Worm (Caenorhabditis elegans) whole organism, L1 larva: Measurements from ENCODE around the gene T22B7.8.
A peak's percentile ranks its signal among the peaks of the same experiment; 100 is the strongest.

Experiments
- C16A3.4 ChIP-seq: fragments of 150-350 bp; optimal IDR thresholded peaks from 2 replicates; lab custom pipeline; 2014; ENCODE audit warnings: missing biosample characterization, missing genetic modification characterization
- F16B12.6 ChIP-seq: fragments of 150-350 bp; optimal IDR thresholded peaks from 2 replicates; lab custom pipeline; 2014; ENCODE audit warnings: missing biosample characterization, missing genetic modification characterization
- ama-1 ChIP-seq: fragments of 150-350 bp; optimal IDR thresholded peaks from 2 replicates; lab custom pipeline; 2014
- blmp-1 ChIP-seq: fragments of 150-350 bp; optimal IDR thresholded peaks from 2 replicates; lab custom pipeline; 2014; ENCODE audit warnings: missing biosample characterization, missing genetic modification characterization
- ceh-8 ChIP-seq: fragments of 200-800 bp; sonication (Bioruptor generic); optimal IDR thresholded peaks from 2 replicates; lab custom pipeline; 2018; ENCODE audit warnings: mild to moderate bottlenecking, missing genetic modification characterization, moderate library complexity, missing compliant biosample characterization
- ceh-88 ChIP-seq: fragments of 200-800 bp; sonication (Bioruptor generic); IDR thresholded peaks from 2 replicates; pipeline ENCODE4 v1.3.6; 2022; ENCODE audit warnings: missing genetic modification characterization, missing compliant biosample characterization
- ces-1 ChIP-seq: fragments of 150-350 bp; optimal IDR thresholded peaks from 2 replicates; lab custom pipeline; 2014; ENCODE audit warnings: missing biosample characterization, missing genetic modification reagents, missing genetic modification characterization
- dpl-1 ChIP-seq, 3 experiments: fragments of 150-350 bp in 2 of 3; sonication (generic microtip) in 1 of 3; optimal IDR thresholded peaks; 2 replicates each; lab custom pipeline; 2014 to 2017; ENCODE audit warnings: missing biosample characterization in 3 of 3, missing genetic modification characterization in 3 of 3, missing genetic modification reagents in 3 of 3
- efl-3 ChIP-seq: fragments of 200-800 bp; sonication (Bioruptor generic); optimal IDR thresholded peaks from 2 replicates; lab custom pipeline; 2018; ENCODE audit warnings: mild to moderate bottlenecking, missing genetic modification characterization, missing compliant biosample characterization
- egl-13 ChIP-seq: sonication (generic microtip); optimal IDR thresholded peaks from 2 replicates; lab custom pipeline; 2016; ENCODE audit warnings: missing genotype, missing genetic modification reagents, missing genetic modification characterization, missing compliant biosample characterization
- elt-2 ChIP-seq: sonication (generic microtip); optimal IDR thresholded peaks from 2 replicates; lab custom pipeline; 2016; ENCODE audit warnings: missing genetic modification characterization, mild to moderate bottlenecking, inconsistent platforms, missing compliant biosample characterization, missing genetic modification reagents
- fkh-4 ChIP-seq: sonication (generic microtip); optimal IDR thresholded peaks from 2 replicates; lab custom pipeline; 2016; ENCODE audit warnings: missing compliant biosample characterization, missing genetic modification characterization, borderline replicate concordance
- grh-1 ChIP-seq: fragments of 200-800 bp; sonication (Bioruptor generic); IDR thresholded peaks from 2 replicates; pipeline ENCODE4 v1.3.6; 2022; ENCODE audit warnings: missing genetic modification reagents, missing genetic modification characterization, missing compliant biosample characterization
- hlh-17 ChIP-seq: fragments of 200-800 bp; sonication (Bioruptor generic); optimal IDR thresholded peaks from 2 replicates; lab custom pipeline; 2018; ENCODE audit warnings: missing genetic modification characterization, mild to moderate bottlenecking, missing compliant biosample characterization, moderate library complexity, borderline replicate concordance
- hlh-4 ChIP-seq: sonication (generic microtip); optimal IDR thresholded peaks from 2 replicates; lab custom pipeline; 2016; ENCODE audit warnings: mild to moderate bottlenecking, missing genetic modification characterization, missing compliant biosample characterization
- irx-1 ChIP-seq: sonication (generic microtip); optimal IDR thresholded peaks from 2 replicates; lab custom pipeline; 2016; ENCODE audit warnings: missing genetic modification characterization, missing compliant biosample characterization
- lin-14 ChIP-seq: fragments of 200-800 bp; sonication (Bioruptor generic); optimal IDR thresholded peaks from 2 replicates; lab custom pipeline; 2018; ENCODE audit warnings: mild to moderate bottlenecking, missing genetic modification characterization, moderate library complexity, missing compliant biosample characterization
- lin-39 ChIP-seq: fragments of 150-350 bp; optimal IDR thresholded peaks from 2 replicates; lab custom pipeline; 2014; ENCODE audit warnings: missing biosample characterization, missing genetic modification reagents, missing genetic modification characterization
- lir-3 ChIP-seq: sonication (generic microtip); optimal IDR thresholded peaks from 2 replicates; lab custom pipeline; 2016; ENCODE audit warnings: mild to moderate bottlenecking, missing genetic modification characterization, moderate library complexity, missing compliant biosample characterization; ENCODE audit not compliant: poor library complexity
- mab-9 ChIP-seq: fragments of 200-800 bp; sonication (Bioruptor generic); IDR thresholded peaks from 2 replicates; pipeline ENCODE4 v1.3.6; 2022; ENCODE audit warnings: missing genetic modification reagents, missing genetic modification characterization, missing compliant biosample characterization
- mep-1 ChIP-seq: fragments of 150-350 bp; optimal IDR thresholded peaks from 2 replicates; lab custom pipeline; 2014; ENCODE audit warnings: missing biosample characterization, missing genetic modification characterization
- nhr-12 ChIP-seq: sonication (generic microtip); optimal IDR thresholded peaks from 2 replicates; lab custom pipeline; 2017; ENCODE audit warnings: missing biosample characterization, missing genetic modification characterization
- nhr-237 ChIP-seq: fragments of 150-350 bp; optimal IDR thresholded peaks from 2 replicates; lab custom pipeline; 2014; ENCODE audit warnings: missing biosample characterization, missing genetic modification characterization
- nhr-71 ChIP-seq: sonication (generic microtip); optimal IDR thresholded peaks from 2 replicates; lab custom pipeline; 2016; ENCODE audit warnings: mild to moderate bottlenecking, missing genetic modification characterization, moderate library complexity, missing compliant biosample characterization
- nhr-84 ChIP-seq: sonication (generic microtip); optimal IDR thresholded peaks from 2 replicates; lab custom pipeline; 2017; ENCODE audit warnings: missing biosample characterization, missing genetic modification characterization
- pag-3 ChIP-seq: sonication (generic microtip); optimal IDR thresholded peaks from 2 replicates; lab custom pipeline; 2017; ENCODE audit warnings: missing genetic modification characterization, mild to moderate bottlenecking, missing compliant biosample characterization, antibody characterized with exemption, borderline replicate concordance; ENCODE audit not compliant: insufficient read depth
- pax-3 ChIP-seq: fragments of 200-800 bp; sonication (Bioruptor generic); optimal IDR thresholded peaks from 2 replicates; lab custom pipeline; 2018; ENCODE audit warnings: mild to moderate bottlenecking, missing genetic modification characterization, moderate library complexity, missing compliant biosample characterization
- pqm-1 ChIP-seq: sonication (generic microtip); optimal IDR thresholded peaks from 3 replicates; lab custom pipeline; 2017; ENCODE audit warnings: missing biosample characterization, missing genetic modification characterization
- rnt-1 ChIP-seq: sonication (generic microtip); optimal IDR thresholded peaks from 2 replicates; lab custom pipeline; 2016; ENCODE audit warnings: mild to moderate bottlenecking, missing genetic modification characterization, moderate library complexity, missing compliant biosample characterization
- sptf-1 ChIP-seq: fragments of 150-350 bp; optimal IDR thresholded peaks from 2 replicates; lab custom pipeline; 2014; ENCODE audit warnings: missing biosample characterization, missing genetic modification characterization
- swsn-7 ChIP-seq: sonication (generic microtip); optimal IDR thresholded peaks from 2 replicates; lab custom pipeline; 2016; ENCODE audit warnings: missing genetic modification characterization, missing compliant biosample characterization
- tlp-1 ChIP-seq: fragments of 150-350 bp; optimal IDR thresholded peaks from 2 replicates; lab custom pipeline; 2014; ENCODE audit warnings: missing biosample characterization, missing genetic modification characterization
- unc-130 ChIP-seq: fragments of 150-350 bp; optimal IDR thresholded peaks from 2 replicates; lab custom pipeline; 2017; ENCODE audit warnings: missing biosample characterization, missing genetic modification characterization, inconsistent platforms
- unc-30 ChIP-seq: sonication (generic microtip); optimal IDR thresholded peaks from 2 replicates; lab custom pipeline; 2017; ENCODE audit warnings: missing biosample characterization, missing genetic modification characterization
- unc-62 ChIP-seq: fragments of 150-350 bp; optimal IDR thresholded peaks from 2 replicates; lab custom pipeline; 2014; ENCODE audit warnings: missing biosample characterization, missing genetic modification reagents, missing genetic modification characterization
- unc-98 ChIP-seq: fragments of 200-800 bp; sonication (Bioruptor generic); IDR thresholded peaks from 2 replicates; pipeline ENCODE4 v1.3.6; 2022; ENCODE audit warnings: missing genetic modification characterization, missing compliant biosample characterization
- ztf-11 ChIP-seq, 2 experiments: sonication (generic microtip); optimal IDR thresholded peaks; 2 replicates each; lab custom pipeline; 2016 to 2017; ENCODE audit warnings: missing genetic modification characterization in 2 of 2, missing biosample characterization in 1 of 2, missing compliant biosample characterization in 1 of 2

Gene T22B7.8

ce11 chrX:5669733-5670132 lies 38.0 kb downstream of the T22B7.8 start:
- no peak for TF ChIP-seq tlp-1 (tag; lab: Kevin White, UChicago)
- no peak for TF ChIP-seq unc-62
- TF ChIP-seq lin-14 (GFP tag; lab: Kevin White, UChicago) = peak; percentile 7
- TF ChIP-seq elt-2 (tag; lab: Kevin White, UChicago) = peak; percentile 69

ce11 chrX:5670829-5671228 lies 39.1 kb downstream of the T22B7.8 start:
- TF ChIP-seq egl-13 = no peak
- TF ChIP-seq dpl-1 (GFP tag; optimal IDR thresholded peaks at IDR 0.05; lab: Kevin White, UChicago) = no peak
- no peak for TF ChIP-seq swsn-7 (tag; lab: Kevin White, UChicago)
- no peak for TF ChIP-seq unc-30 (tag; lab: Kevin White, UChicago)
- TF ChIP-seq nhr-12 (tag; lab: Kevin White, UChicago) = no peak
- no peak for TF ChIP-seq sptf-1
- TF ChIP-seq fkh-4 = no peak
- no peak for TF ChIP-seq pqm-1 (tag; lab: Kevin White, UChicago)
- no peak for TF ChIP-seq unc-98 (GFP tag; lab: Robert Waterston, UW)
- TF ChIP-seq F16B12.6 (tag; lab: Kevin White, UChicago) = no peak
- no peak for TF ChIP-seq pax-3 (tag; lab: Kevin White, UChicago)
- TF ChIP-seq irx-1 (tag; lab: Kevin White, UChicago) = no peak
- TF ChIP-seq ceh-88 = no peak
- no peak for TF ChIP-seq nhr-237
- TF ChIP-seq ces-1 (GFP tag; lab: Kevin White, UChicago) = no peak
- TF ChIP-seq mep-1 (tag; lab: Kevin White, UChicago) = no peak
- TF ChIP-seq nhr-84 (tag; lab: Kevin White, UChicago) = no peak
- TF ChIP-seq lir-3 (tag; lab: Kevin White, UChicago) = no peak

- TF ChIP-seq ztf-11 (tag; optimal IDR thresholded peaks at IDR 0.05; lab: Kevin White, UChicago) = no peak
- no peak for TF ChIP-seq mab-9 (GFP tag; lab: Robert Waterston, UW)
- TF ChIP-seq efl-3 (GFP tag; lab: Kevin White, UChicago) = no peak
- no peak for TF ChIP-seq ama-1
- TF ChIP-seq grh-1 (GFP tag; lab: Robert Waterston, UW) = no peak
- TF ChIP-seq unc-130 (tag; lab: Kevin White, UChicago) = no peak
- no peak for TF ChIP-seq ceh-8 (GFP tag; lab: Kevin White, UChicago)
- no peak for TF ChIP-seq blmp-1 (tag; lab: Kevin White, UChicago)
- TF ChIP-seq tlp-1 (tag; lab: Kevin White, UChicago) = no peak
- TF ChIP-seq unc-30 (tag; lab: Kevin White, UChicago) = no peak
- TF ChIP-seq pqm-1 (tag; lab: Kevin White, UChicago) = no peak
- no peak for TF ChIP-seq lin-14 (GFP tag; lab: Kevin White, UChicago)
- no peak for TF ChIP-seq C16A3.4
- TF ChIP-seq hlh-4 (tag; lab: Kevin White, UChicago) = no peak
- no peak for TF ChIP-seq nhr-71 (tag; lab: Kevin White, UChicago)
- TF ChIP-seq mep-1 (tag; lab: Kevin White, UChicago) = no peak
- no peak for TF ChIP-seq unc-62
- no peak for TF ChIP-seq pag-3
- no peak for TF ChIP-seq rnt-1 (tag; lab: Kevin White, UChicago)
Measured at ce11 chrX:5672615-5673014, 40.9 kb downstream of the T22B7.8 start.

ce11 chrX:5680125-5680524 lies 48.4 kb downstream of the T22B7.8 start, which contains the start of gene set-19:
Gene set-19 (minus strand): TSS chrX:5680225.
- TF ChIP-seq lin-39 (tag; lab: Kevin White, UChicago) = no peak
- TF ChIP-seq pqm-1 (tag; lab: Kevin White, UChicago) = no peak
- no peak for TF ChIP-seq hlh-17
